Fruit fly (Drosophila melanogaster) whole organism, embryonic: Measurements from ENCODE around the gene CG6094.

Experiments
- Antp ChIP-seq: fragments of 200-800 bp; sonication (Bioruptor generic); optimal IDR thresholded peaks from 3 replicates; lab custom pipeline; 2016; ENCODE audit warnings: missing biosample characterization, missing genetic modification characterization
- CG10321 ChIP-seq: fragments of 200-800 bp; sonication (Bioruptor generic); IDR thresholded peaks from 2 replicates; pipeline ENCODE4 v1.3.6; 2022; ENCODE audit warnings: missing biosample characterization, missing genetic modification characterization
- CG1233 ChIP-seq: fragments of 200-800 bp; sonication (Bioruptor generic); optimal IDR thresholded peaks from 4 replicates; lab custom pipeline; 2018; ENCODE audit warnings: missing biosample characterization, mild to moderate bottlenecking, missing genetic modification characterization
- CG12659 ChIP-seq: fragments of 200-800 bp; sonication (Bioruptor generic); optimal IDR thresholded peaks from 3 replicates; lab custom pipeline; 2017; ENCODE audit warnings: mild to moderate bottlenecking, missing biosample characterization, missing genetic modification reagents, missing genetic modification characterization
- CG13296 ChIP-seq: fragments of 200-800 bp; sonication (Bioruptor generic); optimal IDR thresholded peaks from 3 replicates; lab custom pipeline; 2018; ENCODE audit warnings: missing biosample characterization, mild to moderate bottlenecking, missing genetic modification characterization
- CG13624 ChIP-seq: fragments of 200-800 bp; sonication (Bioruptor generic); optimal IDR thresholded peaks from 2 replicates; lab custom pipeline; 2016; ENCODE audit warnings: missing biosample characterization, missing genetic modification characterization
- CG14014 ChIP-seq: fragments of 200-800 bp; sonication (Bioruptor generic); IDR thresholded peaks from 2 replicates; pipeline ENCODE4 v1.3.6; 2022; ENCODE audit warnings: missing biosample characterization, missing genetic modification characterization
- CG14860 ChIP-seq: fragments of 200-800 bp; sonication (Bioruptor generic); IDR thresholded peaks from 3 replicates; pipeline ENCODE4 v1.3.6; 2022; ENCODE audit warnings: missing biosample characterization, missing genetic modification characterization; ENCODE audit not compliant: partially characterized antibody
- CG1529 ChIP-seq: fragments of 200-800 bp; sonication (Bioruptor generic); optimal IDR thresholded peaks from 3 replicates; lab custom pipeline; 2018; ENCODE audit warnings: missing biosample characterization, missing genetic modification characterization
- CG1647 ChIP-seq: fragments of 200-800 bp; sonication (Bioruptor generic); optimal IDR thresholded peaks from 3 replicates; lab custom pipeline; 2016; ENCODE audit warnings: missing biosample characterization, missing genetic modification characterization
- CG17186 ChIP-seq: fragments of 200-800 bp; sonication (Bioruptor generic); optimal IDR thresholded peaks from 3 replicates; lab custom pipeline; 2017; ENCODE audit warnings: missing biosample characterization, missing genetic modification reagents, missing genetic modification characterization
- CG17568 ChIP-seq: fragments of 200-800 bp; sonication (Bioruptor generic); optimal IDR thresholded peaks from 2 replicates; lab custom pipeline; 2018; ENCODE audit warnings: missing biosample characterization, mild to moderate bottlenecking, missing genetic modification characterization, moderate library complexity
- CG18262 ChIP-seq: fragments of 200-800 bp; optimal IDR thresholded peaks from 3 replicates; lab custom pipeline; 2019; ENCODE audit warnings: missing biosample characterization, mild to moderate bottlenecking, missing genetic modification characterization, moderate library complexity
- CG2120 ChIP-seq: fragments of 200-800 bp; sonication (Bioruptor generic); optimal IDR thresholded peaks from 3 replicates; lab custom pipeline; 2016; ENCODE audit warnings: missing biosample characterization, missing genetic modification characterization
- CG30020 ChIP-seq: fragments of 200-800 bp; optimal IDR thresholded peaks from 2 replicates; lab custom pipeline; 2019; ENCODE audit warnings: missing biosample characterization, mild to moderate bottlenecking, missing genetic modification characterization, moderate library complexity
- CG3163 ChIP-seq: fragments of 200-800 bp; sonication (Bioruptor generic); optimal IDR thresholded peaks from 3 replicates; lab custom pipeline; 2016; ENCODE audit warnings: missing biosample characterization, missing genetic modification characterization
- CG33557 ChIP-seq: fragments of 200-800 bp; sonication (Bioruptor generic); optimal IDR thresholded peaks from 2 replicates; lab custom pipeline; 2019; ENCODE audit warnings: missing biosample characterization, mild to moderate bottlenecking, missing genetic modification characterization, moderate library complexity
- CG3407 ChIP-seq: fragments of 200-800 bp; sonication (Bioruptor generic); optimal IDR thresholded peaks from 2 replicates; lab custom pipeline; 2018; ENCODE audit warnings: missing biosample characterization, mild to moderate bottlenecking, missing genetic modification characterization
- CG4404 ChIP-seq: fragments of 200-800 bp; sonication (Bioruptor generic); IDR thresholded peaks from 2 replicates; pipeline ENCODE4 v1.3.6; 2022; ENCODE audit warnings: missing biosample characterization, missing genetic modification characterization
- CG4854 ChIP-seq: fragments of 200-800 bp; sonication (Bioruptor generic); optimal IDR thresholded peaks from 2 replicates; lab custom pipeline; 2016; ENCODE audit warnings: missing biosample characterization, missing genetic modification characterization, inconsistent platforms
- CG5180 ChIP-seq: fragments of 200-800 bp; sonication (Bioruptor generic); optimal IDR thresholded peaks from 3 replicates; lab custom pipeline; 2017; ENCODE audit warnings: missing biosample characterization, missing genetic modification characterization, mild to moderate bottlenecking, moderate library complexity, missing genetic modification reagents
- CG6175 ChIP-seq: fragments of 200-800 bp; sonication (Bioruptor generic); IDR thresholded peaks from 3 replicates; pipeline ENCODE4 v1.3.6; 2022; ENCODE audit warnings: missing biosample characterization, missing genetic modification characterization
- CG6765 ChIP-seq: fragments of 200-800 bp; sonication (Bioruptor generic); optimal IDR thresholded peaks from 3 replicates; lab custom pipeline; 2017; ENCODE audit warnings: missing biosample characterization, mild to moderate bottlenecking, missing genetic modification characterization
- CG6791 ChIP-seq: fragments of 200-800 bp; sonication (Bioruptor generic); IDR thresholded peaks from 3 replicates; pipeline ENCODE4 v1.3.6; 2022; ENCODE audit warnings: missing biosample characterization, missing genetic modification characterization; ENCODE audit not compliant: partially characterized antibody
- CG7839 ChIP-seq: fragments of 200-800 bp; sonication (Bioruptor generic); optimal IDR thresholded peaks from 3 replicates; lab custom pipeline; 2018; ENCODE audit warnings: missing biosample characterization, mild to moderate bottlenecking, missing genetic modification characterization, moderate library complexity
- CG8765 ChIP-seq: fragments of 200-800 bp; sonication (Bioruptor generic); IDR thresholded peaks from 2 replicates; pipeline ENCODE4 v1.3.6; 2022; ENCODE audit warnings: missing biosample characterization, missing genetic modification characterization
- Dip3 ChIP-seq: fragments of 200-800 bp; sonication (Bioruptor generic); optimal IDR thresholded peaks from 3 replicates; lab custom pipeline; 2016; ENCODE audit warnings: missing biosample characterization, missing genetic modification characterization
- H2.0 ChIP-seq: fragments of 200-800 bp; sonication (Bioruptor generic); IDR thresholded peaks from 2 replicates; pipeline ENCODE4 v1.3.6; 2022; ENCODE audit warnings: missing biosample characterization, missing genetic modification characterization
- HLH3B ChIP-seq: fragments of 200-800 bp; sonication (Bioruptor generic); IDR thresholded peaks from 2 replicates; pipeline ENCODE4 v1.3.6; 2022; ENCODE audit warnings: missing biosample characterization, missing genetic modification characterization
- Lhr ChIP-seq: fragments of 200-800 bp; sonication (Bioruptor generic); optimal IDR thresholded peaks from 3 replicates; lab custom pipeline; 2017; ENCODE audit warnings: mild to moderate bottlenecking, missing biosample characterization, missing genetic modification reagents, missing genetic modification characterization
- Lim3 ChIP-seq: fragments of 200-800 bp; sonication (Bioruptor generic); IDR thresholded peaks from 2 replicates; pipeline ENCODE4 v1.3.6; 2022; ENCODE audit warnings: missing biosample characterization, missing genetic modification characterization
- Nf-YB ChIP-seq: fragments of 200-800 bp; sonication (Bioruptor generic); optimal IDR thresholded peaks from 3 replicates; lab custom pipeline; 2019; ENCODE audit warnings: missing biosample characterization, mild to moderate bottlenecking, missing genetic modification characterization, moderate library complexity
- Opbp ChIP-seq: fragments of 200-800 bp; sonication (Bioruptor generic); IDR thresholded peaks from 3 replicates; pipeline ENCODE4 v1.3.6; 2022; ENCODE audit warnings: missing biosample characterization, missing genetic modification characterization; ENCODE audit not compliant: partially characterized antibody
- Rfx ChIP-seq: fragments of 200-800 bp; sonication (Bioruptor generic); IDR thresholded peaks from 2 replicates; pipeline ENCODE4 v1.3.6; 2022; ENCODE audit warnings: missing biosample characterization, missing genetic modification characterization
- amos ChIP-seq: fragments of 200-800 bp; sonication (Bioruptor generic); IDR thresholded peaks from 2 replicates; pipeline ENCODE4 v1.3.6; 2022; ENCODE audit warnings: missing biosample characterization, missing genetic modification characterization; ENCODE audit not compliant: partially characterized antibody
- danr ChIP-seq: fragments of 200-800 bp; sonication (Bioruptor generic); IDR thresholded peaks from 2 replicates; pipeline ENCODE4 v1.3.6; 2022; ENCODE audit warnings: missing biosample characterization, missing genetic modification characterization
- dm ChIP-seq: fragments of 200-800 bp; sonication (Bioruptor generic); optimal IDR thresholded peaks from 3 replicates; lab custom pipeline; 2016; ENCODE audit warnings: missing biosample characterization, missing genetic modification characterization
- dmrt11E ChIP-seq: fragments of 200-800 bp; sonication (Bioruptor generic); optimal IDR thresholded peaks from 3 replicates; lab custom pipeline; 2018; ENCODE audit warnings: missing biosample characterization, mild to moderate bottlenecking, missing genetic modification characterization, moderate library complexity
- her ChIP-seq: fragments of 200-800 bp; sonication (Bioruptor generic); optimal IDR thresholded peaks from 2 replicates; lab custom pipeline; 2016; ENCODE audit warnings: missing biosample characterization, missing genetic modification characterization
- lmd ChIP-seq: fragments of 200-800 bp; sonication (Bioruptor generic); IDR thresholded peaks from 2 replicates; pipeline ENCODE4 v1.3.6; 2022; ENCODE audit warnings: missing biosample characterization, missing genetic modification characterization
- p53 ChIP-seq: fragments of 200-800 bp; sonication (Bioruptor generic); optimal IDR thresholded peaks from 2 replicates; lab custom pipeline; 2016; ENCODE audit warnings: missing biosample characterization, missing genetic modification characterization
- pb ChIP-seq: fragments of 200-800 bp; sonication (Bioruptor generic); optimal IDR thresholded peaks from 3 replicates; lab custom pipeline; 2016; ENCODE audit warnings: missing biosample characterization, missing genetic modification characterization
- psq ChIP-seq: fragments of 200-800 bp; sonication (Bioruptor generic); optimal IDR thresholded peaks from 2 replicates; lab custom pipeline; 2017; ENCODE audit warnings: missing biosample characterization, missing genetic modification characterization
- pum ChIP-seq: fragments of 200-800 bp; sonication (Bioruptor generic); optimal IDR thresholded peaks from 2 replicates; lab custom pipeline; 2016; ENCODE audit warnings: missing biosample characterization, missing genetic modification characterization
- sd ChIP-seq: fragments of 200-800 bp; sonication (Bioruptor generic); optimal IDR thresholded peaks from 3 replicates; lab custom pipeline; 2018; ENCODE audit warnings: missing biosample characterization, mild to moderate bottlenecking, missing genetic modification characterization, moderate library complexity
- sna ChIP-seq: fragments of 200-800 bp; sonication (Bioruptor generic); IDR thresholded peaks from 2 replicates; pipeline ENCODE4 v1.3.6; 2022; ENCODE audit warnings: missing biosample characterization, missing genetic modification characterization; ENCODE audit not compliant: partially characterized antibody
- stc ChIP-seq: fragments of 200-800 bp; sonication (Bioruptor generic); IDR thresholded peaks from 2 replicates; pipeline ENCODE4 v1.3.6; 2022; ENCODE audit warnings: missing biosample characterization, missing genetic modification characterization
- tio ChIP-seq: fragments of 200-800 bp; sonication (Bioruptor generic); optimal IDR thresholded peaks from 2 replicates; lab custom pipeline; 2017; ENCODE audit warnings: missing biosample characterization, missing genetic modification characterization, inconsistent platforms
- wdn ChIP-seq: fragments of 200-800 bp; sonication (Bioruptor generic); IDR thresholded peaks from 2 replicates; pipeline ENCODE4 v1.3.6; 2022; ENCODE audit warnings: missing biosample characterization, missing genetic modification characterization
- zf30C ChIP-seq: fragments of 200-800 bp; sonication (Bioruptor generic); optimal IDR thresholded peaks from 3 replicates; lab custom pipeline; 2018; ENCODE audit warnings: missing biosample characterization, mild to moderate bottlenecking, missing genetic modification characterization

Gene CG6094

dm6 chr2L:10516470-10517048 is 9.7 kb downstream of the CG6094 start (continued):
- TF ChIP-seq CG12659 (GFP tag; lab: Kevin White, UChicago) = peak; percentile 68
- no peak for TF ChIP-seq stc (GFP tag; lab: Robert Waterston, UW)
- no peak for TF ChIP-seq Nf-YB (GFP tag; lab: Kevin White, UChicago)
- no peak for TF ChIP-seq sna (GFP tag; lab: Robert Waterston, UW)
- no peak; the same call in 1 of the 2 replicates for TF ChIP-seq HLH3B
- TF ChIP-seq danr (GFP tag; lab: Robert Waterston, UW) = 0 out of 2 replicates have a peak, but pooled peaks have one; percentile 20
- no peak for TF ChIP-seq CG3407 (GFP tag; lab: Kevin White, UChicago)
- TF ChIP-seq Opbp (GFP tag; lab: Robert Waterston, UW) = peak; percentile 60; the same call in 2 of the 3 replicates
- TF ChIP-seq Antp (GFP tag; lab: Kevin White, UChicago) = peak; percentile 48
- TF ChIP-seq CG33557 = no peak
- TF ChIP-seq CG8765 = no peak
- TF ChIP-seq CG1529 (GFP tag; lab: Kevin White, UChicago) = no peak
- no peak for TF ChIP-seq CG3163 (GFP tag; lab: Kevin White, UChicago)
- TF ChIP-seq CG1233 (GFP tag; lab: Kevin White, UChicago) = peak; percentile 43
- TF ChIP-seq dmrt11E (tag; lab: Kevin White, UChicago) = no peak
- TF ChIP-seq Lhr (GFP tag; lab: Kevin White, UChicago) = peak; percentile 3
- TF ChIP-seq CG6791 (GFP tag; lab: Robert Waterston, UW) = 0 out of 3 replicates have a peak, but pooled peaks have one; percentile 41
- TF ChIP-seq CG14014 (GFP tag; lab: Robert Waterston, UW) = peak; percentile 41; the same call in 1 of the 2 replicates
- peak; percentile 43; the same call in 1 of the 2 replicates for TF ChIP-seq amos (GFP tag; lab: Robert Waterston, UW)
- TF ChIP-seq CG17568 (GFP tag; lab: Kevin White, UChicago) = peak; percentile 23
- no peak for TF ChIP-seq pb (GFP tag; lab: Kevin White, UChicago)
- peak; percentile 8 for TF ChIP-seq pum (GFP tag; lab: Kevin White, UChicago)
- TF ChIP-seq CG13624 (GFP tag; lab: Kevin White, UChicago) = peak; percentile 60
- no peak; the same call in 1 of the 2 replicates for TF ChIP-seq Rfx (GFP tag; lab: Robert Waterston, UW)
- no peak for TF ChIP-seq CG1647 (GFP tag; lab: Kevin White, UChicago)
- no peak for TF ChIP-seq CG14860 (GFP tag; lab: Robert Waterston, UW)
- TF ChIP-seq CG4404 (GFP tag; lab: Robert Waterston, UW) = no peak
- TF ChIP-seq Dip3 (GFP tag; lab: Kevin White, UChicago) = peak; percentile 22
- TF ChIP-seq CG10321 = no peak
- no peak for TF ChIP-seq tio
- peak; percentile 33 for TF ChIP-seq CG13296 (GFP tag; lab: Kevin White, UChicago)
- TF ChIP-seq zf30C (GFP tag; lab: Kevin White, UChicago) = no peak
- peak; percentile 22 for TF ChIP-seq sd (tag; lab: Kevin White, UChicago)
- TF ChIP-seq her (GFP tag; lab: Kevin White, UChicago) = peak; percentile 64
- no peak for TF ChIP-seq CG30020
- TF ChIP-seq CG6175 (GFP tag; lab: Robert Waterston, UW) = no peak
- no peak for TF ChIP-seq psq
- no peak for TF ChIP-seq Lim3
- TF ChIP-seq CG5180 = peak; percentile 17
- peak; percentile 50 for TF ChIP-seq CG2120
- TF ChIP-seq CG6765 (GFP tag; lab: Kevin White, UChicago) = peak; percentile 62
- TF ChIP-seq CG4854 = peak; percentile 8
- peak; percentile 22 for TF ChIP-seq CG7839 (tag; lab: Kevin White, UChicago)
- no peak for TF ChIP-seq H2.0 (GFP tag; lab: Robert Waterston, UW)
- TF ChIP-seq dm (GFP tag; lab: Kevin White, UChicago) = peak; percentile 11
- peak; percentile 34 for TF ChIP-seq CG18262 (tag; lab: Kevin White, UChicago)
- TF ChIP-seq lmd (GFP tag; lab: Robert Waterston, UW) = peak; percentile 50
- TF ChIP-seq wdn (GFP tag; lab: Robert Waterston, UW) = 0 out of 2 replicates have a peak, but pooled peaks have one; percentile 28
- TF ChIP-seq p53 (GFP tag; lab: Kevin White, UChicago) = no peak
- peak; percentile 19 for TF ChIP-seq CG17186 (GFP tag; lab: Kevin White, UChicago)
